Worm (Caenorhabditis elegans): ENCODE measurements around the gene ccf-1.
A peak's percentile ranks its signal among the peaks of the same experiment; 100 is the strongest.

ccf-1 gene

DNA sequence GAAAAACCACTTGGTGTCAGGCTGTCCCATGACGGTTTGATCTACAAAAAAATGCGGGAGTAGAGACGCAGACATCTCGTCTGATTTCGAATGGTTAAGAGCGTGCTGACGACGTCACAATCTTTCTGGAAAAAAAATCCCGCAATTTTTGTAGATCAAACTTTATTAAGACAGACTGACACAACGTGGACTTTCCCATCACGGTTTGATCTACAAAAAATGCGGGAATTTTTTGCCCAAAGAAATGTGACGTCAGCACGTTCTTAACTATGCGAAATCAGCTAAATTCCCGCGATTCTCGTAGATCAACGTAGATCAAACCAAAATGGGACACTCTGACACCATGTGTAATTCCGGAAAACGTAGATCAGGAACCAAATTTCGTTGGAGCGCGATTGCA, 18.5 kb upstream of the ccf-1 start:
- TF ChIP-seq aha-1 (tag): peak; percentile 54
- no peak for TF ChIP-seq egl-27 (tag; optimal IDR thresholded peaks at IDR 0.05)
- peak in 1 of 2 experiments; percentile 91 for TF ChIP-seq unc-62 (GFP tag; optimal IDR thresholded peaks at IDR 0.05 in 1 of 2)
- no peak for TF ChIP-seq unc-62 (tag; optimal IDR thresholded peaks at IDR 0.05)

- TF ChIP-seq nhr-25 (tag; optimal IDR thresholded peaks at IDR 0.05; ENCODE audit: borderline replicate concordance, insufficient read depth): no peak
- TF ChIP-seq gei-8 (GFP tag; optimal IDR thresholded peaks at IDR 0.05): no peak
- TF ChIP-seq ZK546.5 (tag; optimal IDR thresholded peaks at IDR 0.05): no peak
- TF ChIP-seq dpl-1 (GFP tag; optimal IDR thresholded peaks at IDR 0.05): no peak
- TF ChIP-seq lin-29 (GFP tag; IDR thresholded peaks at IDR 0.05): no peak
- TF ChIP-seq T26A8.4 (GFP tag; IDR thresholded peaks at IDR 0.05): no peak
- no peak for TF ChIP-seq daf-12 (tag; optimal IDR thresholded peaks at IDR 0.05)
- no peak for TF ChIP-seq nhr-237 (tag; optimal IDR thresholded peaks at IDR 0.05)
- no peak for TF ChIP-seq lsy-2 (tag; optimal IDR thresholded peaks at IDR 0.05)
- no peak for TF ChIP-seq lin-15B (tag; optimal IDR thresholded peaks at IDR 0.05)
- no peak for TF ChIP-seq tra-1 (GFP tag; IDR thresholded peaks at IDR 0.05)
Observed at ce11 chrIII:11937911-11938310, 17.9 kb upstream of the ccf-1 start.

ce11 chrIII:11936668-11937276, 16.7 kb upstream of the ccf-1 start:
- TF ChIP-seq tra-1 (GFP tag; IDR thresholded peaks at IDR 0.05) (no peak), unc-62 (GFP tag; optimal IDR thresholded peaks at IDR 0.05 in 1 of 2) (peak in 1 of 2 experiments; percentile 53), unc-62 (tag; optimal IDR thresholded peaks at IDR 0.05) (no peak), skn-1 (tag; optimal IDR thresholded peaks at IDR 0.05) (no peak), nhr-41 (GFP tag; IDR thresholded peaks at IDR 0.05) (no peak), set-16 (GFP tag; IDR thresholded peaks at IDR 0.05) (peak; percentile 86), zip-2 (tag; optimal IDR thresholded peaks at IDR 0.05) (no peak)

DNA sequence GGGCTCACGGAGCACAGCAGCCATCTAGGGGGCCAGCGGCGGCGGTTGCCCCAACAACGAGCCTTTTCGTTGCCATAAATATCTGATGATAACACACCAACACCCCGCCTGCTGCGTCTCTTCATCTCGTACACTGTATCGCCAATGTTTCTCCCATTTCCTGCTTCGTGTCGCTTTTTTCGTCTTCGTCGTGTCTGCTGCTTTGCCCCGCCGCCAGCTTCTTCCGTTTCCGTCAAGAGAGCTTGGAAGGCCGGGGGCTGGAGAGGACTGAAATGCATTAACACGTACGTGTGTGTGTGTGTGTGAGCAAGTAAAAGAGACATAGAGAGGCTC, 15.9 kb upstream of the ccf-1 start:
- no peak for TF ChIP-seq Y48G9A.11 (GFP tag; IDR thresholded peaks at IDR 0.05)
- peak; percentile 50 for TF ChIP-seq set-16 (GFP tag; IDR thresholded peaks at IDR 0.05)
- no peak for TF ChIP-seq zfp-3 (GFP tag; conservative IDR thresholded peaks at IDR 0.05)
- no peak for TF ChIP-seq daf-8 (GFP tag; IDR thresholded peaks at IDR 0.05)
- no peak for TF ChIP-seq ZK337.2 (GFP tag; IDR thresholded peaks at IDR 0.05)
- peak in 1 of 2 experiments; percentile 14 for TF ChIP-seq hif-1 (tag; optimal IDR thresholded peaks at IDR 0.05)
- TF ChIP-seq daf-19 (GFP tag; conservative IDR thresholded peaks at IDR 0.05): no peak
- TF ChIP-seq jun-1 (tag; optimal IDR thresholded peaks at IDR 0.05): no peak
- TF ChIP-seq nhr-6 (tag; optimal IDR thresholded peaks at IDR 0.05): no peak
- no peak for TF ChIP-seq spr-1 (tag; optimal IDR thresholded peaks at IDR 0.05)
- no peak for TF ChIP-seq F26F4.8 (GFP tag; conservative IDR thresholded peaks at IDR 0.05)
- no peak for TF ChIP-seq nhr-42 (GFP tag; IDR thresholded peaks at IDR 0.05)
- peak; percentile 17 for TF ChIP-seq zfp-2 (tag; optimal IDR thresholded peaks at IDR 0.05)
- TF ChIP-seq ceh-82 (tag; optimal IDR thresholded peaks at IDR 0.05): no peak
- no peak for TF ChIP-seq ztf-11 (tag; optimal IDR thresholded peaks at IDR 0.05)
- TF ChIP-seq spr-3 (GFP tag; optimal IDR thresholded peaks at IDR 0.05): no peak
- TF ChIP-seq lin-1 (GFP tag; IDR thresholded peaks at IDR 0.05): no peak
- no peak for TF ChIP-seq mes-2 (tag; optimal IDR thresholded peaks at IDR 0.05; ENCODE audit: poor library complexity, severe bottlenecking)
- TF ChIP-seq cey-2 (tag; optimal IDR thresholded peaks at IDR 0.05; ENCODE audit: borderline replicate concordance, insufficient read depth): no peak
- no peak for TF ChIP-seq ces-1 (GFP tag; optimal IDR thresholded peaks at IDR 0.05)
- no peak for TF ChIP-seq F10B5.3 (tag; optimal IDR thresholded peaks at IDR 0.05)
- no peak for TF ChIP-seq egl-43 (GFP tag; IDR thresholded peaks at IDR 0.05)
- TF ChIP-seq saeg-2 (GFP tag; IDR thresholded peaks at IDR 0.05): no peak
- peak; percentile 96 for TF ChIP-seq aha-1 (tag)
- TF ChIP-seq nhr-76 (tag; optimal IDR thresholded peaks at IDR 0.05): no peak
- peak; percentile 47 for TF ChIP-seq rbr-2 (tag; optimal IDR thresholded peaks at IDR 0.05)
- no peak for TF ChIP-seq Y105C5A.15 (GFP tag; IDR thresholded peaks at IDR 0.05)
- TF ChIP-seq ceh-32 (tag; optimal IDR thresholded peaks at IDR 0.05; ENCODE audit: poor library complexity): no peak
- TF ChIP-seq lin-15B (tag; optimal IDR thresholded peaks at IDR 0.05): no peak
- no peak for TF ChIP-seq ceh-44 (GFP tag; IDR thresholded peaks at IDR 0.05)
- no peak for TF ChIP-seq dmd-8 (GFP tag; IDR thresholded peaks at IDR 0.05)

Measured in whole organism, L4 larva.